Fruit fly (Drosophila melanogaster): ENCODE results near the gene CG44194.

Gene CG44194

dm6 chr3R:12981334-12982166, 16.0 kb downstream of the CG44194 start:
- peak; percentile 22 for TF ChIP-seq ey (GFP tag; optimal IDR thresholded peaks at IDR 0.05)
- TF ChIP-seq N (GFP tag; optimal IDR thresholded peaks at IDR 0.05): peak; percentile 33
- TF ChIP-seq dl (GFP tag; optimal IDR thresholded peaks at IDR 0.05; ENCODE audit: insufficient read depth in 1 of 2, partially characterized antibody in 2 of 2): no peak
- peak; percentile 28 for TF ChIP-seq dmrt93B (GFP tag; optimal IDR thresholded peaks at IDR 0.05)
- TF ChIP-seq Sp1 (GFP tag; optimal IDR thresholded peaks at IDR 0.05): peak; percentile 74
- TF ChIP-seq Dfd (GFP tag; optimal IDR thresholded peaks at IDR 0.05): no peak
- TF ChIP-seq psq (GFP tag; optimal IDR thresholded peaks at IDR 0.05): peak; percentile 18
- peak; percentile 64 for TF ChIP-seq jim (GFP tag; optimal IDR thresholded peaks at IDR 0.05)
- TF ChIP-seq Myc (optimal IDR thresholded peaks at IDR 0.05): no peak
- peak; percentile 31 for TF ChIP-seq CG9705 (GFP tag; optimal IDR thresholded peaks at IDR 0.05)
- TF ChIP-seq sv (GFP tag; optimal IDR thresholded peaks at IDR 0.05): peak; percentile 33
- TF ChIP-seq brk (GFP tag; optimal IDR thresholded peaks at IDR 0.05): peak; percentile 37
- no peak for TF ChIP-seq Abd-B (GFP tag; optimal IDR thresholded peaks at IDR 0.05)
- peak; percentile 46 for TF ChIP-seq rgr (GFP tag; optimal IDR thresholded peaks at IDR 0.05)
- TF ChIP-seq tai (GFP tag; optimal IDR thresholded peaks at IDR 0.05): no peak
- TF ChIP-seq h (GFP tag; optimal IDR thresholded peaks at IDR 0.05): peak; percentile 40
- TF ChIP-seq fru (GFP tag; optimal IDR thresholded peaks at IDR 0.05): peak; percentile 63
- TF ChIP-seq foxo (GFP tag; optimal IDR thresholded peaks at IDR 0.05): peak in 1 of 2 experiments; percentile 72
- peak; percentile 27 for TF ChIP-seq CG32264 (GFP tag; optimal IDR thresholded peaks at IDR 0.05)
- TF ChIP-seq Hr83 (GFP tag; optimal IDR thresholded peaks at IDR 0.05; ENCODE audit: poor library complexity, severe bottlenecking): peak; percentile 36
- TF ChIP-seq HLH106 (tag; optimal IDR thresholded peaks at IDR 0.05): peak; percentile 69
- no peak for TF ChIP-seq OdsH (GFP tag; optimal IDR thresholded peaks at IDR 0.05)
- no peak for TF ChIP-seq Hr78 (GFP tag; optimal IDR thresholded peaks at IDR 0.05)

- TF ChIP-seq h (GFP tag; optimal IDR thresholded peaks at IDR 0.05): peak; percentile 26
- TF ChIP-seq Mio (GFP tag; optimal IDR thresholded peaks at IDR 0.05): no peak
- TF ChIP-seq tai (GFP tag; optimal IDR thresholded peaks at IDR 0.05): peak; percentile 24
- TF ChIP-seq Jra (GFP tag; optimal IDR thresholded peaks at IDR 0.05): peak; percentile 19
- TF ChIP-seq brk (GFP tag; optimal IDR thresholded peaks at IDR 0.05): peak; percentile 51
- TF ChIP-seq Dfd (GFP tag; optimal IDR thresholded peaks at IDR 0.05): no peak
- TF ChIP-seq CrebA (GFP tag; optimal IDR thresholded peaks at IDR 0.05; ENCODE audit: borderline replicate concordance): no peak
- TF ChIP-seq psq (GFP tag; optimal IDR thresholded peaks at IDR 0.05): peak; percentile 20
- TF ChIP-seq sv (GFP tag; optimal IDR thresholded peaks at IDR 0.05): no peak
- no peak for TF ChIP-seq Dif (GFP tag; optimal IDR thresholded peaks at IDR 0.05; ENCODE audit: partially characterized antibody)
- TF ChIP-seq Sp1 (GFP tag; optimal IDR thresholded peaks at IDR 0.05): peak; percentile 0
- no peak for TF ChIP-seq GATAd (GFP tag; optimal IDR thresholded peaks at IDR 0.05)
- TF ChIP-seq Myc (optimal IDR thresholded peaks at IDR 0.05): peak; percentile 26
- peak; percentile 32 for TF ChIP-seq Hnf4 (GFP tag; optimal IDR thresholded peaks at IDR 0.05)
- TF ChIP-seq Rel (GFP tag; optimal IDR thresholded peaks at IDR 0.05): no peak
- TF ChIP-seq Rel (tag; optimal IDR thresholded peaks at IDR 0.05): peak; percentile 46
- TF ChIP-seq rgr (GFP tag; optimal IDR thresholded peaks at IDR 0.05): peak; percentile 14
These were observed 16.8 kb downstream of the CG44194 start, which contains the start of gene Paip2 for dm6 chr3R:12980628-12981219. TSS of gene Paip2 (plus strand) at chr3R:12980792.

- TF ChIP-seq Dif (GFP tag; optimal IDR thresholded peaks at IDR 0.05; ENCODE audit: partially characterized antibody) (no peak), jim (GFP tag; optimal IDR thresholded peaks at IDR 0.05) (no peak), Hr78 (GFP tag; optimal IDR thresholded peaks at IDR 0.05) (no peak), lola (GFP tag; optimal IDR thresholded peaks at IDR 0.05) (no peak), dmrt93B (GFP tag; optimal IDR thresholded peaks at IDR 0.05) (no peak), pan (optimal IDR thresholded peaks at IDR 0.05) (no peak), Vsx2 (GFP tag; optimal IDR thresholded peaks at IDR 0.05; ENCODE audit: partially characterized antibody) (no peak), brk (GFP tag; optimal IDR thresholded peaks at IDR 0.05) (no peak), HLH106 (tag; optimal IDR thresholded peaks at IDR 0.05) (no peak), sage (GFP tag; optimal IDR thresholded peaks at IDR 0.05) (no peak), sv (GFP tag; optimal IDR thresholded peaks at IDR 0.05) (no peak), tai (GFP tag; optimal IDR thresholded peaks at IDR 0.05) (no peak), CrebA (GFP tag; optimal IDR thresholded peaks at IDR 0.05; ENCODE audit: borderline replicate concordance) (no peak), Hnf4 (GFP tag; optimal IDR thresholded peaks at IDR 0.05) (no peak)
These were observed 20.0 kb downstream of the CG44194 start, which contains the start of the genes CG7381 and CG7091 for dm6 chr3R:12977371-12978050. TSS of gene CG7381 (minus strand) at chr3R:12977471. TSS of gene CG7091 (plus strand) at chr3R:12978000.

Data from whole organism, wandering third instar larva.